Fruit fly (Drosophila melanogaster) whole organism, embryonic: Measurements from ENCODE around the gene CG5255.
A peak's percentile ranks its signal among the peaks of the same experiment; 100 is the strongest.

Source experiments
- Antp ChIP-seq: fragments of 200-800 bp; sonication (Bioruptor generic); optimal IDR thresholded peaks from 3 replicates; lab custom pipeline; 2016; ENCODE audit warnings: missing biosample characterization, missing genetic modification characterization
- Atf6 ChIP-seq: fragments of 200-800 bp; sonication (Bioruptor generic); IDR thresholded peaks from 2 replicates; pipeline ENCODE4 v1.3.6; 2022; ENCODE audit warnings: missing biosample characterization, missing genetic modification characterization
- Bteb2 ChIP-seq: fragments of 200-800 bp; sonication (Bioruptor generic); optimal IDR thresholded peaks from 2 replicates; lab custom pipeline; 2016; ENCODE audit warnings: missing biosample characterization, missing genetic modification characterization
- CG10321 ChIP-seq: fragments of 200-800 bp; sonication (Bioruptor generic); IDR thresholded peaks from 2 replicates; pipeline ENCODE4 v1.3.6; 2022; ENCODE audit warnings: missing biosample characterization, missing genetic modification characterization
- CG11093 ChIP-seq: fragments of 200-800 bp; sonication (Bioruptor generic); IDR thresholded peaks from 3 replicates; pipeline ENCODE4 v1.3.6; 2022; ENCODE audit warnings: missing biosample characterization, missing genetic modification characterization
- CG12391 ChIP-seq: fragments of 200-800 bp; sonication (Bioruptor generic); optimal IDR thresholded peaks from 3 replicates; lab custom pipeline; 2018; ENCODE audit warnings: missing biosample characterization, mild to moderate bottlenecking, missing genetic modification characterization, moderate library complexity
- CG12659 ChIP-seq: fragments of 200-800 bp; sonication (Bioruptor generic); optimal IDR thresholded peaks from 3 replicates; lab custom pipeline; 2017; ENCODE audit warnings: mild to moderate bottlenecking, missing biosample characterization, missing genetic modification reagents, missing genetic modification characterization
- CG13296 ChIP-seq: fragments of 200-800 bp; sonication (Bioruptor generic); optimal IDR thresholded peaks from 3 replicates; lab custom pipeline; 2018; ENCODE audit warnings: missing biosample characterization, mild to moderate bottlenecking, missing genetic modification characterization
- CG14710 ChIP-seq: fragments of 200-800 bp; sonication (Bioruptor generic); optimal IDR thresholded peaks from 3 replicates; lab custom pipeline; 2019; ENCODE audit warnings: missing biosample characterization, mild to moderate bottlenecking, missing genetic modification characterization, moderate library complexity
- CG18262 ChIP-seq: fragments of 200-800 bp; optimal IDR thresholded peaks from 3 replicates; lab custom pipeline; 2019; ENCODE audit warnings: missing biosample characterization, mild to moderate bottlenecking, missing genetic modification characterization, moderate library complexity
- CG1832 ChIP-seq: fragments of 200-800 bp; sonication (Bioruptor generic); optimal IDR thresholded peaks from 2 replicates; lab custom pipeline; 2017; ENCODE audit warnings: missing biosample characterization, mild to moderate bottlenecking, missing genetic modification characterization, inconsistent platforms
- CG3163 ChIP-seq: fragments of 200-800 bp; sonication (Bioruptor generic); optimal IDR thresholded peaks from 3 replicates; lab custom pipeline; 2016; ENCODE audit warnings: missing biosample characterization, missing genetic modification characterization
- CG32767 ChIP-seq: fragments of 200-800 bp; sonication (Bioruptor generic); IDR thresholded peaks from 2 replicates; pipeline ENCODE4 v1.3.6; 2022; ENCODE audit warnings: missing biosample characterization, missing genetic modification characterization
- CG5180 ChIP-seq: fragments of 200-800 bp; sonication (Bioruptor generic); optimal IDR thresholded peaks from 3 replicates; lab custom pipeline; 2017; ENCODE audit warnings: missing biosample characterization, missing genetic modification characterization, mild to moderate bottlenecking, moderate library complexity, missing genetic modification reagents
- CG6813 ChIP-seq: fragments of 200-800 bp; sonication (Bioruptor generic); optimal IDR thresholded peaks from 2 replicates; lab custom pipeline; 2017; ENCODE audit warnings: missing biosample characterization, missing genetic modification characterization, mild to moderate bottlenecking, moderate library complexity, missing genetic modification reagents
- CG7786 ChIP-seq: fragments of 200-800 bp; sonication (Bioruptor generic); optimal IDR thresholded peaks from 2 replicates; lab custom pipeline; 2016; ENCODE audit warnings: missing biosample characterization, missing genetic modification characterization
- CG9437 ChIP-seq: fragments of 200-800 bp; sonication (Bioruptor generic); optimal IDR thresholded peaks from 2 replicates; lab custom pipeline; 2018; ENCODE audit warnings: missing biosample characterization, mild to moderate bottlenecking, missing genetic modification characterization
- E2f1 ChIP-seq: fragments of 200-800 bp; sonication (Bioruptor generic); IDR thresholded peaks from 2 replicates; pipeline ENCODE4 v1.3.6; 2022; ENCODE audit warnings: missing biosample characterization, missing genetic modification characterization
- Ets97D ChIP-seq: fragments of 200-800 bp; sonication (Bioruptor generic); optimal IDR thresholded peaks from 3 replicates; lab custom pipeline; 2016; ENCODE audit warnings: missing biosample characterization, missing genetic modification characterization
- Gug ChIP-seq: fragments of 200-800 bp; sonication (Bioruptor generic); IDR thresholded peaks from 4 replicates; pipeline ENCODE4 v1.3.6; 2022; ENCODE audit warnings: missing biosample characterization, missing genetic modification characterization
- Jarid2 ChIP-seq: fragments of 200-800 bp; sonication (Bioruptor generic); optimal IDR thresholded peaks from 3 replicates; lab custom pipeline; 2017; ENCODE audit warnings: mild to moderate bottlenecking, missing biosample characterization, missing genetic modification reagents, missing genetic modification characterization
- Lhr ChIP-seq: fragments of 200-800 bp; sonication (Bioruptor generic); optimal IDR thresholded peaks from 3 replicates; lab custom pipeline; 2017; ENCODE audit warnings: mild to moderate bottlenecking, missing biosample characterization, missing genetic modification reagents, missing genetic modification characterization
- Mad ChIP-seq: fragments of 200-800 bp; sonication (Bioruptor generic); optimal IDR thresholded peaks from 2 replicates; lab custom pipeline; 2016; ENCODE audit warnings: missing biosample characterization, missing genetic modification characterization
- Mrtf ChIP-seq: fragments of 200-800 bp; sonication (Bioruptor generic); IDR thresholded peaks from 3 replicates; pipeline ENCODE4 v1.3.6; 2022; ENCODE audit warnings: missing biosample characterization, missing genetic modification characterization
- PHDP ChIP-seq: fragments of 200-800 bp; sonication (Bioruptor generic); optimal IDR thresholded peaks from 3 replicates; lab custom pipeline; 2018; ENCODE audit warnings: missing biosample characterization, mild to moderate bottlenecking, missing genetic modification characterization, moderate library complexity
- Ptx1 ChIP-seq: fragments of 200-800 bp; sonication (Bioruptor generic); IDR thresholded peaks from 2 replicates; pipeline ENCODE4 v1.3.6; 2022; ENCODE audit warnings: missing biosample characterization, missing genetic modification characterization
- Sry-β ChIP-seq: fragments of 200-800 bp; sonication (Bioruptor generic); optimal IDR thresholded peaks from 2 replicates; lab custom pipeline; 2018; ENCODE audit warnings: missing biosample characterization, mild to moderate bottlenecking, missing genetic modification characterization, moderate library complexity
- Tbp ChIP-seq: fragments of >200 bp; optimal IDR thresholded peaks from 2 replicates; lab custom pipeline; 2018; ENCODE audit warnings: missing biosample characterization, missing genetic modification characterization
- Usf ChIP-seq: fragments of 200-800 bp; sonication (Bioruptor generic); optimal IDR thresholded peaks from 2 replicates; lab custom pipeline; 2017; ENCODE audit warnings: missing genotype, missing biosample characterization, missing genetic modification characterization
- Xrp1 ChIP-seq: fragments of 200-800 bp; sonication (Bioruptor generic); IDR thresholded peaks from 2 replicates; pipeline ENCODE4 v1.3.6; 2022; ENCODE audit warnings: missing biosample characterization, missing genetic modification characterization
- bigmax ChIP-seq: fragments of 200-800 bp; sonication (Bioruptor generic); optimal IDR thresholded peaks from 2 replicates; lab custom pipeline; 2018; ENCODE audit warnings: missing biosample characterization, mild to moderate bottlenecking, missing genetic modification characterization
- croc ChIP-seq: fragments of 200-800 bp; sonication (Bioruptor generic); conservative IDR thresholded peaks from 3 replicates; pipeline ENCODE4 v1.3.6; 2022; ENCODE audit warnings: missing biosample characterization, missing genetic modification characterization
- ftz-f1 ChIP-seq: fragments of 200-800 bp; sonication (Bioruptor generic); optimal IDR thresholded peaks from 2 replicates; lab custom pipeline; 2016; ENCODE audit warnings: missing biosample characterization, missing genetic modification characterization
- insv ChIP-seq, 2 experiments: fragments of 200-800 bp; sonication (Bioruptor generic); optimal IDR thresholded peaks; 3 replicates each; lab custom pipeline; 2016 to 2018; ENCODE audit warnings: missing biosample characterization in 2 of 2, missing genetic modification characterization in 2 of 2
- kah ChIP-seq: fragments of 200-800 bp; sonication (Bioruptor generic); optimal IDR thresholded peaks from 2 replicates; lab custom pipeline; 2018; ENCODE audit warnings: missing biosample characterization, mild to moderate bottlenecking, missing genetic modification characterization
- ken ChIP-seq: fragments of 200-800 bp; sonication (Bioruptor generic); IDR thresholded peaks from 3 replicates; pipeline ENCODE4 v1.3.6; 2022; ENCODE audit warnings: missing biosample characterization, missing genetic modification characterization
- lbe ChIP-seq: fragments of 200-800 bp; sonication (Bioruptor generic); optimal IDR thresholded peaks from 2 replicates; lab custom pipeline; 2016; ENCODE audit warnings: missing biosample characterization, mild to moderate bottlenecking, missing genetic modification characterization
- lmd ChIP-seq: fragments of 200-800 bp; sonication (Bioruptor generic); IDR thresholded peaks from 2 replicates; pipeline ENCODE4 v1.3.6; 2022; ENCODE audit warnings: missing biosample characterization, missing genetic modification characterization
- luna ChIP-seq: fragments of 200-800 bp; sonication (Bioruptor generic); optimal IDR thresholded peaks from 2 replicates; lab custom pipeline; 2016; ENCODE audit warnings: missing biosample characterization, missing genetic modification characterization
- p53 ChIP-seq: fragments of 200-800 bp; sonication (Bioruptor generic); optimal IDR thresholded peaks from 2 replicates; lab custom pipeline; 2016; ENCODE audit warnings: missing biosample characterization, missing genetic modification characterization
- pan ChIP-seq, 4 experiments: fragments of >200 bp in 3 of 4; fragments of 200-800 bp in 1 of 4; sonication (Bioruptor generic) in 1 of 4; optimal IDR thresholded peaks in 3 of 4; IDR thresholded peaks in 1 of 4; 2 replicates each; pipeline versions ENCODE4 v1.3.6 to Lab custom; 2017 to 2022; ENCODE audit warnings: missing biosample characterization in 2 of 4, missing genetic modification characterization in 2 of 4, mixed read lengths in 1 of 4
- pzg ChIP-seq: fragments of 200-800 bp; sonication (Bioruptor generic); optimal IDR thresholded peaks from 3 replicates; lab custom pipeline; 2018; ENCODE audit warnings: missing biosample characterization, mild to moderate bottlenecking, missing genetic modification characterization, moderate library complexity
- run ChIP-seq: fragments of 200-800 bp; sonication (Bioruptor generic); optimal IDR thresholded peaks from 3 replicates; lab custom pipeline; 2018; ENCODE audit warnings: missing biosample characterization, mild to moderate bottlenecking, missing genetic modification characterization
- scrt ChIP-seq: fragments of 200-800 bp; sonication (Bioruptor generic); optimal IDR thresholded peaks from 2 replicates; lab custom pipeline; 2018; ENCODE audit warnings: missing biosample characterization, mild to moderate bottlenecking, missing genetic modification characterization, moderate library complexity
- sens ChIP-seq: fragments of 200-800 bp; sonication (Bioruptor generic); peaks from one replicate; lab custom pipeline; 2016; ENCODE audit warnings: missing biosample characterization, missing genetic modification characterization
- sr ChIP-seq: fragments of 200-800 bp; sonication (Bioruptor generic); IDR thresholded peaks from 3 replicates; pipeline ENCODE4 v1.3.6; 2022; ENCODE audit warnings: missing biosample characterization, missing genetic modification characterization
- tin ChIP-seq: fragments of 200-800 bp; sonication (Bioruptor generic); optimal IDR thresholded peaks from 3 replicates; lab custom pipeline; 2016; ENCODE audit warnings: missing biosample characterization, missing genetic modification characterization
- toy ChIP-seq: fragments of 200-800 bp; sonication (Bioruptor generic); IDR thresholded peaks from 2 replicates; pipeline ENCODE4 v1.3.6; 2022; ENCODE audit warnings: missing biosample characterization, missing genetic modification characterization
- ttk ChIP-seq: fragments of 200-800 bp; sonication (Bioruptor generic); IDR thresholded peaks from 2 replicates; pipeline ENCODE4 v2.1.2; 2022; ENCODE audit warnings: missing biosample characterization, missing genetic modification characterization
- tup ChIP-seq: fragments of 200-800 bp; sonication (Bioruptor generic); optimal IDR thresholded peaks from 2 replicates; lab custom pipeline; 2016; ENCODE audit warnings: missing biosample characterization, mild to moderate bottlenecking, missing genetic modification characterization, moderate library complexity
- vfl ChIP-seq: fragments of 200-800 bp; sonication (Bioruptor generic); optimal IDR thresholded peaks from 2 replicates; lab custom pipeline; 2016; ENCODE audit warnings: missing biosample characterization, missing genetic modification characterization

Gene CG5255

DNA sequence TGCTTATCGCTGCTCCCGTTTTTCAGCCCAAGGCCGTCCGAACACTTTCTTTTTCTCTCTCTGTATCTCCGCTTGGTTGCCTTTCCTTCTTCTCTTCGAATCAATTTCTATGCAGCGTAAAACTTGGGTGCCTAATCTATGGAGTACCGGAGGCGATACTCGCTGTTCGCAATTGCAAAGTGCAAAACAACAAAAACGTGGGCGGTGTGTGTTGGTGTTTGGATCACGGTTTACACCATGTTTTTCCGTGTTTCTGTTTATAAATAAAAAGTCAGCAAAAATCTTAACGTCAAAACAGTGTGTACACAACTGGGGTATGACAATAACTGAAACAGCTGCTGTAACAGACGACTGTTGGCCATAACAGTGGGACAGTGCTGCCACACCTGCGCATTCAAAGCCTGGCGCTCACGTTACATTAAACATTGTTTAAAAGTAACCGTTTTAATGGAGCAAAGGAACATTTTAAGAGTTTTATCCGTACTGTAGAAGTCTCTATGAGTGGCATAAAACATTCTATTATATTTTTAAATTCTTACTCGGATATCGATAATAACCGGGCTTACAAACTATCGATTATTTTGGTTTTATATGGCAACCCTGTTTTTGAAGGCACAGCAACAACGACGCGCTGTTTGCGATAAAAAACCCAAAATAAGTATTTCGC lies 11.5 kb downstream of the CG5255 start, which contains the start of the genes m-cup and Det:
TSS of gene m-cup (minus strand) at position 333 of the 667 bp plus-strand sequence.
TSS of gene Det (plus strand) at position 588 of the 667 bp plus-strand sequence.
- peak; percentile 100 for TF ChIP-seq CG14710
- TF ChIP-seq Mad (GFP tag; lab: Kevin White, UChicago): no peak
- peak; percentile 76 for TF ChIP-seq pzg
- TF ChIP-seq CG10321: no peak
- TF ChIP-seq Antp (GFP tag; lab: Kevin White, UChicago): no peak
- TF ChIP-seq CG18262 (tag; lab: Kevin White, UChicago): peak; percentile 3
- TF ChIP-seq vfl: no peak
- TF ChIP-seq Usf (GFP tag; lab: Kevin White, UChicago): no peak
- no peak for TF ChIP-seq p53 (GFP tag; lab: Kevin White, UChicago)
- no peak for TF ChIP-seq CG11093 (GFP tag; lab: Robert Waterston, UW)
- TF ChIP-seq run (tag; lab: Kevin White, UChicago): no peak
- no peak for TF ChIP-seq bigmax (GFP tag; lab: Kevin White, UChicago)
- no peak for TF ChIP-seq CG5180 (GFP tag; lab: Kevin White, UChicago)
- TF ChIP-seq Gug (GFP tag; lab: Robert Waterston, UW): no peak
- TF ChIP-seq Tbp (GFP tag; lab: Kevin White, UChicago): no peak
- TF ChIP-seq Mrtf (GFP tag; lab: Robert Waterston, UW): no peak
- TF ChIP-seq insv (GFP tag; optimal IDR thresholded peaks at IDR 0.05; lab: Kevin White, UChicago): no peak
- TF ChIP-seq Atf6 (GFP tag; lab: Robert Waterston, UW): no peak
- no peak for TF ChIP-seq sr (GFP tag; lab: Robert Waterston, UW)
- peak; percentile 49 for TF ChIP-seq Lhr (GFP tag; lab: Kevin White, UChicago)
- TF ChIP-seq CG1832: no peak
- no peak for TF ChIP-seq tin (GFP tag; lab: Kevin White, UChicago)
- TF ChIP-seq sens (GFP tag; lab: Kevin White, UChicago): peak; percentile 88
- TF ChIP-seq ttk (GFP tag; lab: Robert Waterston, UW): no peak
- TF ChIP-seq CG7786 (GFP tag; lab: Kevin White, UChicago): peak; percentile 5
- no peak for TF ChIP-seq kah
- peak; percentile 18 for TF ChIP-seq Sry-β (GFP tag; lab: Kevin White, UChicago)
- peak; percentile 50 for TF ChIP-seq Ets97D (GFP tag; lab: Kevin White, UChicago)
- no peak for TF ChIP-seq CG9437 (GFP tag; lab: Kevin White, UChicago)
- TF ChIP-seq luna (GFP tag; lab: Kevin White, UChicago): no peak
- TF ChIP-seq pan (optimal IDR thresholded peaks at IDR 0.05; lab: Kevin White, UChicago): no peak
- peak in 1 of 2 experiments; percentile 33 for TF ChIP-seq pan (GFP tag; optimal IDR thresholded peaks at IDR 0.05 in 1 of 2, IDR thresholded peaks at IDR 0.05 in 1 of 2)
- TF ChIP-seq CG6813 (GFP tag; lab: Kevin White, UChicago): no peak
- no peak for TF ChIP-seq PHDP (tag; lab: Kevin White, UChicago)
- no peak for TF ChIP-seq scrt (GFP tag; lab: Kevin White, UChicago)
- TF ChIP-seq Xrp1 (GFP tag; lab: Robert Waterston, UW): no peak
- TF ChIP-seq ftz-f1 (GFP tag; lab: Kevin White, UChicago): no peak
- no peak for TF ChIP-seq lmd (GFP tag; lab: Robert Waterston, UW)
- no peak for TF ChIP-seq tup (GFP tag; lab: Kevin White, UChicago)
- no peak for TF ChIP-seq Ptx1 (GFP tag; lab: Robert Waterston, UW)
- no peak for TF ChIP-seq CG3163 (GFP tag; lab: Kevin White, UChicago)
- no peak for TF ChIP-seq Bteb2 (GFP tag; lab: Kevin White, UChicago)
- TF ChIP-seq CG12391 (tag; lab: Kevin White, UChicago): peak; percentile 27
- no peak for TF ChIP-seq CG32767 (GFP tag; lab: Robert Waterston, UW)
- TF ChIP-seq lbe: no peak
- TF ChIP-seq Jarid2 (GFP tag; lab: Kevin White, UChicago): peak; percentile 31
- TF ChIP-seq CG12659 (GFP tag; lab: Kevin White, UChicago): peak; percentile 26
- TF ChIP-seq ken (GFP tag; lab: Robert Waterston, UW): no peak
- TF ChIP-seq toy (GFP tag; lab: Robert Waterston, UW): no peak
- TF ChIP-seq E2f1 (GFP tag; lab: Robert Waterston, UW): no peak
- no peak for TF ChIP-seq CG13296 (GFP tag; lab: Kevin White, UChicago)
- TF ChIP-seq croc (GFP tag; lab: Robert Waterston, UW): no peak
